Worm (Caenorhabditis elegans): ENCODE results near the gene R12B2.3.

DNA sequence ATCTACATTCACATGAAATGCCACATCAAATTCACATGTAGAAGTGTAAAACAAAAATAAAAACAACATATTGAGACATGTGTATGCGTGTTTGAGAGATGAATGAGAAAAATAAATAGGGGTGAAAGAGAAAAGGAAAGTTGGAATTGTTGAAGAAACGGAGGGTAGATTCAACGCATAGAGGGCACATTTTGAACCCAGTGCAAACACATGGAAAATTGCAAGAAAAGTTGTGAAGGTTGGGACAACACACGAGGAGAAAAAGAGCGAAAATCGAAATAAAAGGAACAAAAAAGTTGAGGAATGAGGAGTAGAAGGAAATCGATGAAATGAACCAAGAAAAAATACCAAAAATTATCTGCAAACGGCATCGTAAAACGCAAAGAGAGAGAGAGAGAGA lies 34.2 kb downstream of the R12B2.3 start:
- no peak for TF ChIP-seq attf-6 (GFP tag; IDR thresholded peaks at IDR 0.05)
- TF ChIP-seq madf-10 (tag; optimal IDR thresholded peaks at IDR 0.05), result no peak
- TF ChIP-seq T07F8.4 (tag; optimal IDR thresholded peaks at IDR 0.05), result no peak
- TF ChIP-seq snpc-1.3 (tag; optimal IDR thresholded peaks at IDR 0.05; ENCODE audit: insufficient read depth), result no peak
- TF ChIP-seq let-607 (tag; optimal IDR thresholded peaks at IDR 0.05), result no peak
- no peak for TF ChIP-seq ceh-79 (tag; optimal IDR thresholded peaks at IDR 0.05)

Data from whole organism, young adult.